Worm (Caenorhabditis elegans): Measurements from ENCODE around the gene C24A3.2.

The C24A3.2 gene

DNA sequence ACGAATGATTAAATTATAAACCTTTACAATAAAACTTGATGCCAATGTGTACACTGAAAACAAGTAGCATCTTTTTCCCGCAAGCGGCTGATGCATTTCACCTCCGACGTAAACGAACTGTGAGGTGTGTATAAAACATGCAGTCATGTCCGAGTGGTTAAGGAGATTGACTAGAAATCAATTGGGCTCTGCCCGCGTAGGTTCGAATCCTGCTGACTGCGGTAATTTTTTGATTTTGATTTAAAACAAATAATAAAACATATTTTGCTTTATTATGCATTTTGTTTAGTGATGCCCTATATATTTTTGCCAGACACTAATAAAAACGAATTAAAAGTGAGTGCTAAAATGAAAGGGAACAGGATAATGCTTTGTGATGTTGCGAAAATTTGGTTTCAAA lies 25.8 kb upstream of the C24A3.2 start (continued):
- TF ChIP-seq tra-1 (GFP tag; IDR thresholded peaks at IDR 0.05) (no peak; the same call in none of the 2 replicates), ZK337.2 (GFP tag; IDR thresholded peaks at IDR 0.05) (peak; percentile 62; the same call in 1 of the 2 replicates), set-16 (GFP tag; IDR thresholded peaks at IDR 0.05) (no peak), mes-2 (tag; optimal IDR thresholded peaks at IDR 0.05; ENCODE audit: poor library complexity, severe bottlenecking) (no peak), zfp-2 (tag; optimal IDR thresholded peaks at IDR 0.05) (peak; percentile 25), dve-1 (tag; optimal IDR thresholded peaks at IDR 0.05; ENCODE audit: insufficient read depth) (no peak), vab-7 (GFP tag; IDR thresholded peaks at IDR 0.05) (peak; percentile 83), zfp-3 (GFP tag; conservative IDR thresholded peaks at IDR 0.05) (0 out of 2 replicates have a peak, but pooled peaks have one; percentile 61), F44E2.7 (GFP tag; IDR thresholded peaks at IDR 0.05) (no peak), ZK546.5 (tag; optimal IDR thresholded peaks at IDR 0.05) (no peak), zag-1 (tag; optimal IDR thresholded peaks at IDR 0.05) (no peak), ceh-44 (GFP tag; IDR thresholded peaks at IDR 0.05) (0 out of 2 replicates have a peak, but pooled peaks have one; percentile 19), dmd-8 (GFP tag; IDR thresholded peaks at IDR 0.05) (no peak), mdt-29 (GFP tag; IDR thresholded peaks at IDR 0.05) (peak; percentile 39; the same call in 1 of the 2 replicates), zip-2 (tag; optimal IDR thresholded peaks at IDR 0.05) (no peak), ces-1 (GFP tag; optimal IDR thresholded peaks at IDR 0.05) (no peak), spr-3 (GFP tag; optimal IDR thresholded peaks at IDR 0.05) (no peak), attf-4 (tag; optimal IDR thresholded peaks at IDR 0.05) (no peak), lir-3 (tag; optimal IDR thresholded peaks at IDR 0.05) (peak; percentile 28), lin-15B (tag; optimal IDR thresholded peaks at IDR 0.05) (no peak), snpc-1.2 (GFP tag; IDR thresholded peaks at IDR 0.05) (peak; percentile 81), nhr-11 (tag; optimal IDR thresholded peaks at IDR 0.05) (no peak), F49E8.2 (tag; optimal IDR thresholded peaks at IDR 0.05; ENCODE audit: borderline replicate concordance) (peak; percentile 42), T20F7.1 (GFP tag; optimal IDR thresholded peaks at IDR 0.05) (no peak), nhr-10 (tag; optimal IDR thresholded peaks at IDR 0.05) (no peak), unc-130 (GFP tag; optimal IDR thresholded peaks at IDR 0.05) (peak; percentile 17), php-3 (GFP tag; IDR thresholded peaks at IDR 0.05) (no peak), Y48G9A.11 (GFP tag; IDR thresholded peaks at IDR 0.05) (peak; percentile 78), mep-1 (tag; optimal IDR thresholded peaks at IDR 0.05) (peak; percentile 55), lsy-2 (tag; optimal IDR thresholded peaks at IDR 0.05) (peak in 1 of 2 experiments; percentile 36), duxl-1 (tag; optimal IDR thresholded peaks at IDR 0.05; ENCODE audit: poor library complexity) (no peak), hmg-1.1 (GFP tag; IDR thresholded peaks at IDR 0.05) (peak; percentile 78), F37D6.2 (tag; optimal IDR thresholded peaks at IDR 0.05) (no peak), ama-1 (optimal IDR thresholded peaks at IDR 0.05) (no peak), aly-2 (tag; optimal IDR thresholded peaks at IDR 0.05) (no peak), ceh-28 (tag; optimal IDR thresholded peaks at IDR 0.05) (no peak), ztf-11 (tag; optimal IDR thresholded peaks at IDR 0.05) (no peak), F26F4.8 (GFP tag; conservative IDR thresholded peaks at IDR 0.05) (0 out of 2 replicates have a peak, but pooled peaks have one; percentile 25), aha-1 (tag) (no peak), D1046.2 (GFP tag; IDR thresholded peaks at IDR 0.05) (0 out of 2 replicates have a peak, but pooled peaks have one; percentile 46), Y75B8A.6 (GFP tag; IDR thresholded peaks at IDR 0.05) (no peak), nhr-42 (GFP tag; IDR thresholded peaks at IDR 0.05) (no peak), arid-1 (GFP tag; conservative IDR thresholded peaks at IDR 0.05) (no peak), mdl-1 (tag; optimal IDR thresholded peaks at IDR 0.05) (no peak), ceh-32 (tag; optimal IDR thresholded peaks at IDR 0.05; ENCODE audit: poor library complexity) (no peak), madf-9 (GFP tag; conservative IDR thresholded peaks at IDR 0.05) (peak; percentile 72), ztf-7 (tag; optimal IDR thresholded peaks at IDR 0.05) (peak; percentile 7), nhr-102 (tag; optimal IDR thresholded peaks at IDR 0.05) (no peak), ctbp-1 (GFP tag; IDR thresholded peaks at IDR 0.05) (0 out of 2 replicates have a peak, but pooled peaks have one; percentile 47), nhr-77 (tag; optimal IDR thresholded peaks at IDR 0.05) (no peak), T26A8.4 (GFP tag; IDR thresholded peaks at IDR 0.05) (no peak)
